Worm (Caenorhabditis elegans) whole organism, L2 larva: ENCODE measurements around the gene C17H12.2.
A peak's percentile ranks its signal among the peaks of the same experiment; 100 is the strongest.

Source experiments
- C34F6.9 ChIP-seq: fragments of 150-350 bp; optimal IDR thresholded peaks from 2 replicates; lab custom pipeline; 2014; ENCODE audit warnings: missing biosample characterization, missing genetic modification characterization
- F13H6.1 ChIP-seq: sonication (generic microtip); optimal IDR thresholded peaks from 2 replicates; lab custom pipeline; 2016; ENCODE audit warnings: missing genetic modification characterization, missing compliant biosample characterization
- R02D3.7 ChIP-seq: fragments of 150-350 bp; optimal IDR thresholded peaks from 2 replicates; lab custom pipeline; 2014; ENCODE audit warnings: missing biosample characterization, missing genetic modification characterization
- Y55F3AM.14 ChIP-seq: fragments of 200-800 bp; sonication (Bioruptor generic); optimal IDR thresholded peaks from 2 replicates; lab custom pipeline; 2018; ENCODE audit warnings: mild to moderate bottlenecking, missing genetic modification characterization, missing compliant biosample characterization
- ZK546.5 ChIP-seq: sonication (generic microtip); optimal IDR thresholded peaks from 2 replicates; lab custom pipeline; 2017; ENCODE audit warnings: missing biosample characterization, missing genetic modification characterization
- alr-1 ChIP-seq: fragments of 150-350 bp; optimal IDR thresholded peaks from 2 replicates; lab custom pipeline; 2014; ENCODE audit warnings: missing biosample characterization, missing genetic modification characterization
- aly-2 ChIP-seq: fragments of 150-350 bp; optimal IDR thresholded peaks from 2 replicates; lab custom pipeline; 2014; ENCODE audit warnings: missing biosample characterization, missing genetic modification characterization
- ama-1 ChIP-seq: fragments of 150-350 bp; optimal IDR thresholded peaks from 2 replicates; lab custom pipeline; 2018; ENCODE audit warnings: inconsistent platforms
- blmp-1 ChIP-seq: sonication (generic microtip); optimal IDR thresholded peaks from 2 replicates; lab custom pipeline; 2017; ENCODE audit warnings: missing genetic modification characterization, mild to moderate bottlenecking, missing compliant biosample characterization, antibody characterized with exemption, moderate library complexity; ENCODE audit not compliant: insufficient read depth
- ceh-16 ChIP-seq: fragments of 150-350 bp; optimal IDR thresholded peaks from 2 replicates; lab custom pipeline; 2014; ENCODE audit warnings: missing biosample characterization, missing genetic modification characterization
- ceh-82 ChIP-seq: fragments of 150-350 bp; optimal IDR thresholded peaks from 2 replicates; lab custom pipeline; 2014; ENCODE audit warnings: missing biosample characterization, missing genetic modification characterization
- crh-2 ChIP-seq: sonication (generic microtip); optimal IDR thresholded peaks from 2 replicates; lab custom pipeline; 2017; ENCODE audit warnings: missing biosample characterization, missing genetic modification characterization
- dmd-4 ChIP-seq: sonication (generic microtip); optimal IDR thresholded peaks from 2 replicates; lab custom pipeline; 2017; ENCODE audit warnings: missing biosample characterization, missing genetic modification characterization
- egl-27 ChIP-seq: sonication (generic microtip); optimal IDR thresholded peaks from 3 replicates; lab custom pipeline; 2017; ENCODE audit warnings: missing biosample characterization, missing genetic modification reagents, missing genetic modification characterization
- elt-1 ChIP-seq: fragments of 150-350 bp; optimal IDR thresholded peaks from 2 replicates; lab custom pipeline; 2014; ENCODE audit warnings: missing biosample characterization, missing genetic modification characterization
- elt-3 ChIP-seq: sonication (generic microtip); optimal IDR thresholded peaks from 2 replicates; lab custom pipeline; 2017; ENCODE audit warnings: missing biosample characterization, missing genetic modification characterization
- fos-1 ChIP-seq: fragments of 150-350 bp; optimal IDR thresholded peaks from 2 replicates; lab custom pipeline; 2014; ENCODE audit warnings: missing biosample characterization, missing genetic modification characterization
- gmeb-1 ChIP-seq: fragments of 150-350 bp; optimal IDR thresholded peaks from 2 replicates; lab custom pipeline; 2014; ENCODE audit warnings: missing biosample characterization, missing genetic modification characterization
- lin-11 ChIP-seq: fragments of 150-350 bp; sonication (generic microtip); optimal IDR thresholded peaks from 2 replicates; lab custom pipeline; 2014; ENCODE audit warnings: missing biosample characterization, missing genetic modification characterization, inconsistent platforms, mixed read lengths
- lin-13 ChIP-seq: fragments of 150-350 bp; optimal IDR thresholded peaks from 2 replicates; lab custom pipeline; 2014; ENCODE audit warnings: missing biosample characterization, missing genetic modification reagents, missing genetic modification characterization
- lin-39 ChIP-seq: fragments of 150-350 bp; optimal IDR thresholded peaks from 2 replicates; lab custom pipeline; 2014; ENCODE audit warnings: missing biosample characterization, missing genetic modification reagents, missing genetic modification characterization
- lsy-2 ChIP-seq, 2 experiments: fragments of 150-350 bp in 1 of 2; sonication (generic microtip) in 1 of 2; optimal IDR thresholded peaks; 2 replicates each; lab custom pipeline; 2014 to 2017; ENCODE audit warnings: missing biosample characterization in 2 of 2, missing genetic modification characterization in 2 of 2
- mab-5 ChIP-seq: fragments of 150-350 bp; optimal IDR thresholded peaks from 2 replicates; lab custom pipeline; 2014; ENCODE audit warnings: missing biosample characterization, missing genetic modification characterization
- mbf-1 ChIP-seq: sonication (generic microtip); optimal IDR thresholded peaks from 2 replicates; lab custom pipeline; 2017; ENCODE audit warnings: missing biosample characterization, missing genetic modification characterization
- mdl-1 ChIP-seq, 2 experiments: fragments of 150-350 bp in 1 of 2; sonication (generic microtip) in 1 of 2; optimal IDR thresholded peaks; 2 replicates each; lab custom pipeline; 2017; ENCODE audit warnings: missing biosample characterization in 2 of 2, missing genetic modification characterization in 2 of 2
- nhr-10 ChIP-seq: sonication (generic microtip); optimal IDR thresholded peaks from 2 replicates; lab custom pipeline; 2017; ENCODE audit warnings: missing biosample characterization, missing genetic modification characterization
- nhr-11 ChIP-seq: fragments of 150-350 bp; optimal IDR thresholded peaks from 2 replicates; lab custom pipeline; 2014; ENCODE audit warnings: missing biosample characterization, missing genetic modification characterization
- nhr-12 ChIP-seq: fragments of 150-350 bp; optimal IDR thresholded peaks from 2 replicates; lab custom pipeline; 2014; ENCODE audit warnings: missing biosample characterization, missing genetic modification characterization
- nhr-129 ChIP-seq: fragments of 150-350 bp; optimal IDR thresholded peaks from 2 replicates; lab custom pipeline; 2014; ENCODE audit warnings: missing biosample characterization, missing genetic modification characterization
- nhr-23 ChIP-seq: fragments of 150-350 bp; optimal IDR thresholded peaks from 2 replicates; lab custom pipeline; 2014; ENCODE audit warnings: missing biosample characterization, missing genetic modification reagents, missing genetic modification characterization
- nhr-237 ChIP-seq: fragments of 150-350 bp; optimal IDR thresholded peaks from 2 replicates; lab custom pipeline; 2014; ENCODE audit warnings: missing biosample characterization, missing genetic modification characterization
- nhr-25 ChIP-seq: fragments of 150-350 bp; sonication (generic microtip); optimal IDR thresholded peaks from 3 replicates; lab custom pipeline; 2014; ENCODE audit warnings: missing biosample characterization, missing genetic modification characterization
- nhr-6 ChIP-seq: fragments of 150-350 bp; optimal IDR thresholded peaks from 2 replicates; lab custom pipeline; 2014; ENCODE audit warnings: missing biosample characterization, missing genetic modification characterization
- nhr-77 ChIP-seq: fragments of 150-350 bp; optimal IDR thresholded peaks from 2 replicates; lab custom pipeline; 2014; ENCODE audit warnings: missing biosample characterization, missing genetic modification characterization
- peb-1 ChIP-seq: fragments of 150-350 bp; optimal IDR thresholded peaks from 2 replicates; lab custom pipeline; 2014; ENCODE audit warnings: missing biosample characterization, missing genetic modification characterization
- sem-4 ChIP-seq: fragments of 150-350 bp; optimal IDR thresholded peaks from 2 replicates; lab custom pipeline; 2014; ENCODE audit warnings: missing biosample characterization, missing genetic modification reagents, missing genetic modification characterization
- skn-1 ChIP-seq: sonication (generic microtip); optimal IDR thresholded peaks from 2 replicates; lab custom pipeline; 2017; ENCODE audit warnings: missing biosample characterization, missing genetic modification characterization
- sma-3 ChIP-seq: sonication (generic microtip); optimal IDR thresholded peaks from 2 replicates; lab custom pipeline; 2016; ENCODE audit warnings: missing genetic modification reagents, missing genetic modification characterization, missing compliant biosample characterization
- sma-9 ChIP-seq, 2 experiments: fragments of 150-350 bp in 1 of 2; sonication (generic microtip) in 1 of 2; optimal IDR thresholded peaks; 2 replicates each; lab custom pipeline; 2014 to 2016; ENCODE audit warnings: missing genetic modification characterization in 2 of 2, mild to moderate bottlenecking in 1 of 2, missing biosample characterization in 1 of 2, missing compliant biosample characterization in 1 of 2, missing genetic modification reagents in 1 of 2, moderate library complexity in 1 of 2
- snpc-4 ChIP-seq: fragments of 150-350 bp; optimal IDR thresholded peaks from 2 replicates; lab custom pipeline; 2014; ENCODE audit warnings: missing biosample characterization, missing genetic modification characterization
- unc-39 ChIP-seq: fragments of 150-350 bp; optimal IDR thresholded peaks from 2 replicates; lab custom pipeline; 2014; ENCODE audit warnings: missing biosample characterization, missing genetic modification characterization
- unc-55 ChIP-seq: fragments of 150-350 bp; sonication (generic microtip); optimal IDR thresholded peaks from 3 replicates; lab custom pipeline; 2014; ENCODE audit warnings: missing biosample characterization, missing genetic modification reagents, missing genetic modification characterization
- unc-62 ChIP-seq: fragments of 150-350 bp; optimal IDR thresholded peaks from 2 replicates; lab custom pipeline; 2014; ENCODE audit warnings: missing biosample characterization, missing genetic modification reagents, missing genetic modification characterization
- zag-1 ChIP-seq: fragments of 150-350 bp; optimal IDR thresholded peaks from 2 replicates; lab custom pipeline; 2014; ENCODE audit warnings: missing biosample characterization, missing genetic modification characterization
- ztf-1 ChIP-seq: fragments of 200-800 bp; sonication (Bioruptor generic); conservative IDR thresholded peaks from 2 replicates; pipeline ENCODE4 v1.3.6; 2022; ENCODE audit warnings: missing genetic modification characterization, missing compliant biosample characterization
- ztf-11 ChIP-seq: sonication (generic microtip); optimal IDR thresholded peaks from 2 replicates; lab custom pipeline; 2017; ENCODE audit warnings: missing biosample characterization, missing genetic modification characterization
- ztf-4 ChIP-seq: fragments of 150-350 bp; optimal IDR thresholded peaks from 2 replicates; lab custom pipeline; 2014; ENCODE audit warnings: missing biosample characterization, missing genetic modification characterization

The C17H12.2 gene

DNA sequence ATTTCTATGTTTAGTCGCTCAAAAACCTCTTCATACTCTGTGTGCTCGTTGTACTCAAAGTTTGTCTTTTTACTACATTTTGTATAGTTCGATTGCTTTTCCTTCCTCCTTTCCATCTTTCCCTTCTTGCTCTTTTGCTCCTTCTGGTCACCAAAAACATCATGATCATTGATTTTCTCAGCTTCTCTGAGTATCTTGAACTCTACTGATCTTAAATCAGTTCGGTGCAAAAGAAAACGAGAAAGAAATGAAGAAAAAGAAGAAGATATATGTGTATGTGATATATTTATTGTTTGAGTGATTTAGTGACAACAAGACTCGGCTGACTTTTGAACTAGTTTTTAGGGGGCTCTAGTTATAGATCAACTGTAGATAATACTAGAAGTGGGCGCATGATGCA is 40.2 kb downstream of the C17H12.2 start:
- peak; percentile 37 for TF ChIP-seq F13H6.1
- TF ChIP-seq C34F6.9 (tag; lab: Kevin White, UChicago), result peak; percentile 19
- TF ChIP-seq mab-5 (tag; lab: Kevin White, UChicago), result no peak
- TF ChIP-seq crh-2 (tag; lab: Kevin White, UChicago), result no peak
- no peak for TF ChIP-seq mdl-1 (tag; optimal IDR thresholded peaks at IDR 0.05; lab: Kevin White, UChicago)
- TF ChIP-seq elt-3, result no peak
- TF ChIP-seq R02D3.7, result no peak
- TF ChIP-seq sma-9 (GFP tag; optimal IDR thresholded peaks at IDR 0.05; lab: Kevin White, UChicago), result peak; percentile 76
- TF ChIP-seq sma-9 (tag; optimal IDR thresholded peaks at IDR 0.05; lab: Kevin White, UChicago), result no peak
- TF ChIP-seq ceh-82, result no peak
- peak in 1 of 2 experiments; percentile 18 for TF ChIP-seq lsy-2 (tag; optimal IDR thresholded peaks at IDR 0.05; lab: Kevin White, UChicago)

DNA sequence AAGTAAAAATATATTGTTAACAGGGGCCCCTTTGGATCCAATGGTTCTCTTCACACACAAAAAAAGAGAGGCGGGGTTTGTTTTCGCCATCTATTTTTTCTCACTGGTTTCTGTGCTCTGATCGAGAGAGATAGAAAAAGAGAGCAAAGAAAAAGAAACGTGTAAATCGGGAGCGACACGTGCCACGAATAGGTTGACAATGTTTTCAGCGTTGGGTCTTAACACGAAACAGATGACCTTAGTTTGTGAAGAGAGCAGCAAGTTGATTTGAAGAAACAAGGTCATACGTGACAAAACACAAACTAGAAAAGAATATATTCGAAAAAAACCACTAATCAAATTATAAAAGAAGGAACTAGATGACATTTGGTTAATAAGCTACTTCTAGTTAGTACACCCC is 41.8 kb downstream of the C17H12.2 start, which contains the start of gene lin-45:
Gene lin-45 (minus strand): TSS at position 82 of the 400 bp plus-strand sequence.
- TF ChIP-seq elt-1 (tag; lab: Kevin White, UChicago) (no peak), sma-9 (GFP tag; optimal IDR thresholded peaks at IDR 0.05; lab: Kevin White, UChicago) (peak; percentile 28), sma-9 (tag; optimal IDR thresholded peaks at IDR 0.05; lab: Kevin White, UChicago) (no peak), F13H6.1 (peak; percentile 15), sem-4 (tag; lab: Kevin White, UChicago) (no peak), crh-2 (tag; lab: Kevin White, UChicago) (no peak), lin-39 (tag; lab: Kevin White, UChicago) (no peak), C34F6.9 (tag; lab: Kevin White, UChicago) (peak; percentile 36), aly-2 (tag; lab: Kevin White, UChicago) (no peak), nhr-129 (tag; lab: Kevin White, UChicago) (peak; percentile 69)

DNA sequence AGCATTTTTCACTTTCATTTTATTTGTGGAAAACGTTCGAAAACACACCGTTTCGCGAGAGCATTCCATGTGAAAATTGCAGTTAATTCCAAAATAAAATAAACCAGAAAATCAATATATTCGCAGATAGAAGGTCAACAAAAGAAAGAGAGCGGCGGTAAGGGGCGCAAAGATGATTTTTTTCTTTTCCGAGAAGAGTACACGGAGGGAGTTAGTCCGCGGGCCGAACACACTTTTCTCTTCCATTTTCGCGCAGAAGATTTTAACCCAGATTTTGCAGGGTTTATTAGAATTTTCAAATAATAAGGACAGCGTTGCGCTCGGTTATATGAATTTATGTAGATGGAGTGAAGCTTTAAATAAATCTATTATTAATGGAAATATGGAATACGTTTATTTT is 42.6 kb downstream of the C17H12.2 start:
- TF ChIP-seq ceh-82 (no peak), F13H6.1 (no peak), nhr-129 (tag; lab: Kevin White, UChicago) (peak; percentile 22), peb-1 (no peak), alr-1 (tag; lab: Kevin White, UChicago) (no peak), fos-1 (tag; lab: Kevin White, UChicago) (peak; percentile 1), unc-62 (GFP tag; lab: Kevin White, UChicago) (no peak), nhr-77 (tag; lab: Kevin White, UChicago) (no peak), nhr-10 (tag; lab: Kevin White, UChicago) (no peak), lin-13 (GFP tag; lab: Kevin White, UChicago) (no peak), dmd-4 (no peak), egl-27 (tag; lab: Kevin White, UChicago) (no peak), snpc-4 (tag; lab: Kevin White, UChicago) (no peak), sma-3 (GFP tag; lab: Kevin White, UChicago) (peak; percentile 32), mdl-1 (tag; optimal IDR thresholded peaks at IDR 0.05; lab: Kevin White, UChicago) (no peak), lin-11 (tag; lab: Kevin White, UChicago) (no peak), C34F6.9 (tag; lab: Kevin White, UChicago) (peak; percentile 28), elt-1 (tag; lab: Kevin White, UChicago) (no peak), unc-39 (tag; lab: Kevin White, UChicago) (no peak), sma-9 (GFP tag; optimal IDR thresholded peaks at IDR 0.05; lab: Kevin White, UChicago) (peak; percentile 61), sma-9 (tag; optimal IDR thresholded peaks at IDR 0.05; lab: Kevin White, UChicago) (no peak), ztf-1 (no peak), nhr-23 (tag; lab: Kevin White, UChicago) (no peak), ZK546.5 (tag; lab: Kevin White, UChicago) (no peak), ama-1 (lab: Kevin White, UChicago) (no peak), nhr-237 (no peak), sem-4 (tag; lab: Kevin White, UChicago) (no peak), nhr-12 (tag; lab: Kevin White, UChicago) (no peak), unc-55 (peak; percentile 48), nhr-6 (tag; lab: Kevin White, UChicago) (no peak), R02D3.7 (no peak), Y55F3AM.14 (GFP tag; lab: Kevin White, UChicago) (no peak), ztf-11 (tag; lab: Kevin White, UChicago) (no peak), crh-2 (tag; lab: Kevin White, UChicago) (peak; percentile 17), blmp-1 (tag; lab: Kevin White, UChicago) (no peak), nhr-11 (tag; lab: Kevin White, UChicago) (no peak), lin-39 (tag; lab: Kevin White, UChicago) (no peak), aly-2 (tag; lab: Kevin White, UChicago) (no peak), elt-3 (no peak), ztf-4 (tag; lab: Kevin White, UChicago) (no peak), gmeb-1 (tag; lab: Kevin White, UChicago) (peak; percentile 25), lsy-2 (tag; optimal IDR thresholded peaks at IDR 0.05; lab: Kevin White, UChicago) (peak in 1 of 2 experiments; percentile 45), nhr-25 (no peak), skn-1 (tag; lab: Kevin White, UChicago) (no peak), mbf-1 (tag; lab: Kevin White, UChicago) (no peak), zag-1 (tag; lab: Kevin White, UChicago) (no peak), mab-5 (tag; lab: Kevin White, UChicago) (no peak), ceh-16 (tag; lab: Kevin White, UChicago) (no peak)
